Worm (Caenorhabditis elegans): Measurements from ENCODE around the gene Y7A5A.20.

DNA sequence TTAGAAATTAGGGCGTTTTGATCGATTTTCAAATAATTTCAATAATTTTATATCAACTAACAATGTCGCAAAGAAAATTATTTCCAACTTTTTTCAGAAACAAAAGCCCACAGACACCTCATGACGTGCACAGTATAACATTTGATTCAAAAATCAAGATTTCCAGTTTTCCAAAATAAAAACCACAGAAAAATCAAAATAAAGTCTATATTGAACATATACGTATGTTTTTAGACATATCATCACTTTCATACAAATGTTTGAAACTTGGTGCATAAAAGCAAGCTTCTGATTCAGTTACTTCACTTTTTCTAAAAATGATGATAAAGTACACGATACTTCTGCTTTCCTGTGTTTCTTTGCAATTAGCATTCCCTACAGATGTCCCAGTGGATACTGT is 28.7 kb downstream of the Y7A5A.20 start, which contains the start of gene F53H4.2:
- TF ChIP-seq klf-2 (GFP tag; conservative IDR thresholded peaks at IDR 0.05) (no peak), tab-1 (GFP tag; IDR thresholded peaks at IDR 0.05) (no peak), flt-1 (GFP tag; IDR thresholded peaks at IDR 0.05) (no peak)

Measured in whole organism, midembryonic.